Fruit fly (Drosophila melanogaster) whole organism, embryonic: ENCODE data around the gene CG14036.

Experiments
- BEAF-32 ChIP-seq: fragments of 200-800 bp; sonication (Bioruptor generic); optimal IDR thresholded peaks from 3 replicates; lab custom pipeline; 2017; ENCODE audit warnings: missing biosample characterization, missing genetic modification characterization, mild to moderate bottlenecking, moderate library complexity, missing genetic modification reagents
- Blimp-1 ChIP-seq: fragments of 200-800 bp; sonication (Bioruptor generic); optimal IDR thresholded peaks from 3 replicates; lab custom pipeline; 2018; ENCODE audit warnings: missing biosample characterization, missing genetic modification characterization, mild to moderate bottlenecking, moderate library complexity, missing genetic modification reagents
- C15 ChIP-seq: fragments of 200-800 bp; sonication (Bioruptor generic); IDR thresholded peaks from 3 replicates; pipeline ENCODE4 v1.3.6; 2022; ENCODE audit warnings: missing biosample characterization, missing genetic modification characterization
- CG10321 ChIP-seq: fragments of 200-800 bp; sonication (Bioruptor generic); IDR thresholded peaks from 2 replicates; pipeline ENCODE4 v1.3.6; 2022; ENCODE audit warnings: missing biosample characterization, missing genetic modification characterization
- CG10979 ChIP-seq: fragments of 200-800 bp; sonication (Bioruptor generic); optimal IDR thresholded peaks from 2 replicates; lab custom pipeline; 2018; ENCODE audit warnings: missing biosample characterization, mild to moderate bottlenecking, missing genetic modification characterization, moderate library complexity
- CG14965 ChIP-seq: fragments of 200-800 bp; sonication (Bioruptor generic); optimal IDR thresholded peaks from 2 replicates; lab custom pipeline; 2016; ENCODE audit warnings: missing biosample characterization, missing genetic modification characterization, borderline replicate concordance
- CG15073 ChIP-seq: fragments of 200-800 bp; sonication (Bioruptor generic); optimal IDR thresholded peaks from 2 replicates; lab custom pipeline; 2016; ENCODE audit warnings: missing biosample characterization, missing genetic modification characterization
- CG16863 ChIP-seq: fragments of 200-800 bp; sonication (Bioruptor generic); optimal IDR thresholded peaks from 3 replicates; lab custom pipeline; 2016; ENCODE audit warnings: missing biosample characterization, missing genetic modification characterization
- CG17328 ChIP-seq: fragments of 200-800 bp; sonication (Bioruptor generic); IDR thresholded peaks from 2 replicates; pipeline ENCODE4 v1.3.6; 2022; ENCODE audit warnings: missing biosample characterization, missing genetic modification characterization
- CG17912 ChIP-seq: fragments of 200-800 bp; sonication (Bioruptor generic); optimal IDR thresholded peaks from 2 replicates; lab custom pipeline; 2018; ENCODE audit warnings: missing biosample characterization, mild to moderate bottlenecking, missing genetic modification characterization
- CG18262 ChIP-seq: fragments of 200-800 bp; optimal IDR thresholded peaks from 3 replicates; lab custom pipeline; 2019; ENCODE audit warnings: missing biosample characterization, mild to moderate bottlenecking, missing genetic modification characterization, moderate library complexity
- CG2120 ChIP-seq: fragments of 200-800 bp; sonication (Bioruptor generic); optimal IDR thresholded peaks from 3 replicates; lab custom pipeline; 2016; ENCODE audit warnings: missing biosample characterization, missing genetic modification characterization
- CG30020 ChIP-seq: fragments of 200-800 bp; optimal IDR thresholded peaks from 2 replicates; lab custom pipeline; 2019; ENCODE audit warnings: missing biosample characterization, mild to moderate bottlenecking, missing genetic modification characterization, moderate library complexity
- CG3847 ChIP-seq: fragments of 200-800 bp; sonication (Bioruptor generic); IDR thresholded peaks from 2 replicates; pipeline ENCODE4 v1.3.6; 2022; ENCODE audit warnings: missing biosample characterization, missing genetic modification characterization
- CG6272 ChIP-seq: fragments of 200-800 bp; sonication (Bioruptor generic); IDR thresholded peaks from 2 replicates; pipeline ENCODE4 v1.3.6; 2022; ENCODE audit warnings: missing biosample characterization, missing genetic modification characterization
- CG7928 ChIP-seq: fragments of 200-800 bp; sonication (Bioruptor generic); optimal IDR thresholded peaks from 2 replicates; lab custom pipeline; 2017; ENCODE audit warnings: missing biosample characterization, mild to moderate bottlenecking, missing genetic modification characterization
- Dad ChIP-seq: fragments of 200-800 bp; sonication (Bioruptor generic); optimal IDR thresholded peaks from 3 replicates; lab custom pipeline; 2016; ENCODE audit warnings: missing biosample characterization, missing genetic modification characterization
- Dfd ChIP-seq, 2 experiments: fragments of >200 bp; optimal IDR thresholded peaks; 2 replicates each; lab custom pipeline; 2017; ENCODE audit warnings: missing biosample characterization in 2 of 2, missing genetic modification characterization in 2 of 2
- Doc2 ChIP-seq: fragments of 200-800 bp; sonication (Bioruptor generic); IDR thresholded peaks from 2 replicates; pipeline ENCODE4 v1.3.6; 2022; ENCODE audit warnings: missing biosample characterization, missing genetic modification characterization
- Dp ChIP-seq: fragments of 200-800 bp; sonication (Bioruptor generic); optimal IDR thresholded peaks from 2 replicates; lab custom pipeline; 2018; ENCODE audit warnings: missing biosample characterization, mild to moderate bottlenecking, missing genetic modification characterization, moderate library complexity
- Gsc ChIP-seq: fragments of 200-800 bp; sonication (Bioruptor generic); IDR thresholded peaks from 2 replicates; pipeline ENCODE4 v1.3.6; 2022; ENCODE audit warnings: missing biosample characterization, missing genetic modification characterization
- Gug ChIP-seq: fragments of 200-800 bp; sonication (Bioruptor generic); IDR thresholded peaks from 4 replicates; pipeline ENCODE4 v1.3.6; 2022; ENCODE audit warnings: missing biosample characterization, missing genetic modification characterization
- Max ChIP-seq: fragments of 200-800 bp; sonication (Bioruptor generic); optimal IDR thresholded peaks from 2 replicates; lab custom pipeline; 2016; ENCODE audit warnings: missing biosample characterization, mild to moderate bottlenecking, missing genetic modification characterization
- Poxn ChIP-seq: fragments of 200-800 bp; sonication (Bioruptor generic); IDR thresholded peaks from 2 replicates; pipeline ENCODE4 v1.3.6; 2022; ENCODE audit warnings: missing biosample characterization, missing genetic modification characterization
- Ravus ChIP-seq: fragments of 200-800 bp; sonication (Bioruptor generic); IDR thresholded peaks from 2 replicates; pipeline ENCODE4 v1.3.6; 2022; ENCODE audit warnings: missing biosample characterization, missing genetic modification characterization
- Spps ChIP-seq: fragments of 200-800 bp; sonication (Bioruptor generic); optimal IDR thresholded peaks from 2 replicates; lab custom pipeline; 2018; ENCODE audit warnings: missing biosample characterization, mild to moderate bottlenecking, missing genetic modification characterization
- Trl ChIP-seq, 3 experiments: fragments of >200 bp in 2 of 3; fragments of 200-800 bp in 1 of 3; sonication (Bioruptor generic) in 1 of 3; optimal IDR thresholded peaks; 2 replicates in 1 of 3; 3 replicates in 2 of 3; lab custom pipeline; 2016 to 2017; ENCODE audit warnings: missing biosample characterization in 1 of 3, missing genetic modification characterization in 1 of 3
- ato ChIP-seq: fragments of 200-800 bp; sonication (Bioruptor generic); IDR thresholded peaks from 2 replicates; pipeline ENCODE4 v1.3.6; 2022; ENCODE audit warnings: missing biosample characterization, missing genetic modification characterization; ENCODE audit not compliant: partially characterized antibody
- br ChIP-seq: fragments of >200 bp; optimal IDR thresholded peaks from 2 replicates; lab custom pipeline; 2017
- dmrt11E ChIP-seq: fragments of 200-800 bp; sonication (Bioruptor generic); optimal IDR thresholded peaks from 3 replicates; lab custom pipeline; 2018; ENCODE audit warnings: missing biosample characterization, mild to moderate bottlenecking, missing genetic modification characterization, moderate library complexity
- emc ChIP-seq: fragments of 200-800 bp; sonication (Bioruptor generic); optimal IDR thresholded peaks from 2 replicates; lab custom pipeline; 2016; ENCODE audit warnings: missing biosample characterization, missing genetic modification characterization
- eve ChIP-seq, 2 experiments: fragments of >200 bp; optimal IDR thresholded peaks; 2 replicates each; lab custom pipeline; 2017; ENCODE audit warnings: missing biosample characterization in 2 of 2, missing genetic modification characterization in 2 of 2
- ewg ChIP-seq: fragments of 200-800 bp; sonication (Bioruptor generic); optimal IDR thresholded peaks from 3 replicates; lab custom pipeline; 2017; ENCODE audit warnings: mild to moderate bottlenecking, missing biosample characterization, missing genetic modification reagents, missing genetic modification characterization
- exex ChIP-seq: fragments of 200-800 bp; sonication (Bioruptor generic); optimal IDR thresholded peaks from 4 replicates; lab custom pipeline; 2018; ENCODE audit warnings: missing biosample characterization, mild to moderate bottlenecking, missing genetic modification characterization, moderate library complexity
- gcm2 ChIP-seq: fragments of 200-800 bp; sonication (Bioruptor generic); optimal IDR thresholded peaks from 2 replicates; lab custom pipeline; 2016; ENCODE audit warnings: missing biosample characterization, missing genetic modification characterization
- grn ChIP-seq: fragments of 200-800 bp; sonication (Bioruptor generic); optimal IDR thresholded peaks from 3 replicates; lab custom pipeline; 2017; ENCODE audit warnings: missing biosample characterization, missing genetic modification characterization
- h ChIP-seq: fragments of >200 bp; optimal IDR thresholded peaks from 2 replicates; lab custom pipeline; 2017
- hb ChIP-seq: fragments of 200-800 bp; sonication (Bioruptor generic); IDR thresholded peaks from 3 replicates; pipeline ENCODE4 v1.3.6; 2022; ENCODE audit warnings: missing biosample characterization, missing genetic modification characterization; ENCODE audit not compliant: partially characterized antibody
- her ChIP-seq: fragments of 200-800 bp; sonication (Bioruptor generic); optimal IDR thresholded peaks from 2 replicates; lab custom pipeline; 2016; ENCODE audit warnings: missing biosample characterization, missing genetic modification characterization
- jumu ChIP-seq: fragments of 200-800 bp; sonication (Bioruptor generic); optimal IDR thresholded peaks from 3 replicates; lab custom pipeline; 2016; ENCODE audit warnings: missing biosample characterization, missing genetic modification characterization
- ken ChIP-seq: fragments of 200-800 bp; sonication (Bioruptor generic); IDR thresholded peaks from 3 replicates; pipeline ENCODE4 v1.3.6; 2022; ENCODE audit warnings: missing biosample characterization, missing genetic modification characterization
- maf-S ChIP-seq: fragments of 200-800 bp; sonication (Bioruptor generic); optimal IDR thresholded peaks from 2 replicates; lab custom pipeline; 2016; ENCODE audit warnings: missing biosample characterization, missing genetic modification characterization
- nau ChIP-seq: fragments of 200-800 bp; sonication (Bioruptor generic); optimal IDR thresholded peaks from 3 replicates; lab custom pipeline; 2017; ENCODE audit warnings: missing biosample characterization, mild to moderate bottlenecking, missing genetic modification characterization, missing genetic modification reagents
- oc ChIP-seq: fragments of 200-800 bp; sonication (Bioruptor generic); optimal IDR thresholded peaks from 2 replicates; lab custom pipeline; 2018; ENCODE audit warnings: missing biosample characterization, mild to moderate bottlenecking, missing genetic modification characterization, moderate library complexity
- peb ChIP-seq: fragments of 200-800 bp; sonication (Bioruptor generic); IDR thresholded peaks from 2 replicates; pipeline ENCODE4 v1.3.6; 2022; ENCODE audit warnings: missing biosample characterization, missing genetic modification characterization
- sc ChIP-seq, 3 experiments: fragments of >200 bp in 2 of 3; fragments of 200-800 bp in 1 of 3; sonication (Bioruptor generic) in 1 of 3; optimal IDR thresholded peaks; 2 replicates in 2 of 3; 3 replicates in 1 of 3; lab custom pipeline; 2017; ENCODE audit warnings: mild to moderate bottlenecking in 1 of 3, missing biosample characterization in 1 of 3, missing genetic modification characterization in 1 of 3, missing genetic modification reagents in 1 of 3
- schlank ChIP-seq: fragments of 200-800 bp; sonication (Bioruptor generic); optimal IDR thresholded peaks from 2 replicates; lab custom pipeline; 2018; ENCODE audit warnings: missing biosample characterization, mild to moderate bottlenecking, missing genetic modification characterization
- sens-2 ChIP-seq: fragments of 200-800 bp; sonication (Bioruptor generic); IDR thresholded peaks from 2 replicates; pipeline ENCODE4 v1.3.6; 2022; ENCODE audit warnings: missing biosample characterization, missing genetic modification characterization
- seq ChIP-seq: fragments of 200-800 bp; sonication (Bioruptor generic); IDR thresholded peaks from 2 replicates; pipeline ENCODE4 v1.3.6; 2022; ENCODE audit warnings: missing biosample characterization, missing genetic modification characterization
- sna ChIP-seq: fragments of 200-800 bp; sonication (Bioruptor generic); IDR thresholded peaks from 2 replicates; pipeline ENCODE4 v1.3.6; 2022; ENCODE audit warnings: missing biosample characterization, missing genetic modification characterization; ENCODE audit not compliant: partially characterized antibody
- usp ChIP-seq: fragments of >200 bp; optimal IDR thresholded peaks from 2 replicates; lab custom pipeline; 2017; ENCODE audit warnings: missing biosample characterization, missing genetic modification characterization

Gene CG14036

dm6 chr2L:5093772-5094350, 39.0 kb upstream of the CG14036 start, which contains the start of gene CG5828 (continued):
- TF ChIP-seq Doc2 (no peak), h (lab: Kevin White, UChicago) (no peak), eve (GFP tag; optimal IDR thresholded peaks at IDR 0.05; lab: Kevin White, UChicago) (no peak), nau (GFP tag; lab: Kevin White, UChicago) (no peak), her (no peak), ato (GFP tag; lab: Robert Waterston, UW) (0 out of 2 replicates have a peak, but pooled peaks have one; percentile 13), usp (GFP tag; lab: Kevin White, UChicago) (no peak), grn (GFP tag; lab: Kevin White, UChicago) (no peak), exex (tag; lab: Kevin White, UChicago) (no peak), peb (no peak), CG7928 (no peak), CG17328 (no peak), Poxn (GFP tag; lab: Robert Waterston, UW) (no peak), oc (tag; lab: Kevin White, UChicago) (no peak), sens-2 (GFP tag; lab: Robert Waterston, UW) (no peak), CG10321 (GFP tag; lab: Robert Waterston, UW) (no peak), hb (GFP tag; lab: Robert Waterston, UW) (peak; percentile 71; the same call in 2 of the 3 replicates), maf-S (no peak), Max (GFP tag; lab: Kevin White, UChicago) (no peak), CG6272 (no peak), BEAF-32 (peak; percentile 84), CG2120 (GFP tag; lab: Kevin White, UChicago) (no peak), emc (GFP tag; lab: Kevin White, UChicago) (no peak), CG10979 (tag; lab: Kevin White, UChicago) (no peak), CG15073 (GFP tag; lab: Kevin White, UChicago) (no peak), Blimp-1 (no peak), gcm2 (no peak), Dad (GFP tag; lab: Kevin White, UChicago) (no peak), Spps (tag; lab: Kevin White, UChicago) (no peak), CG16863 (GFP tag; lab: Kevin White, UChicago) (no peak), br (lab: Kevin White, UChicago) (no peak), C15 (no peak), CG14965 (no peak), Trl (optimal IDR thresholded peaks at IDR 0.05; lab: Kevin White, UChicago) (no peak), Trl (GFP tag; optimal IDR thresholded peaks at IDR 0.05; lab: Kevin White, UChicago) (no peak), sc (optimal IDR thresholded peaks at IDR 0.05; lab: Kevin White, UChicago) (no peak), sc (GFP tag; optimal IDR thresholded peaks at IDR 0.05; lab: Kevin White, UChicago) (no peak), ewg (GFP tag; lab: Kevin White, UChicago) (no peak), Gug (GFP tag; lab: Robert Waterston, UW) (no peak), Dfd (GFP tag; optimal IDR thresholded peaks at IDR 0.05; lab: Kevin White, UChicago) (no peak), jumu (no peak), CG17912 (GFP tag; lab: Kevin White, UChicago) (no peak), Gsc (no peak), CG3847 (GFP tag; lab: Robert Waterston, UW) (no peak), ken (GFP tag; lab: Robert Waterston, UW) (no peak), CG18262 (tag; lab: Kevin White, UChicago) (no peak), CG30020 (no peak), seq (GFP tag; lab: Robert Waterston, UW) (no peak), dmrt11E (tag; lab: Kevin White, UChicago) (no peak), Ravus (no peak), Dp (GFP tag; lab: Kevin White, UChicago) (peak; percentile 52), schlank (no peak), sna (GFP tag; lab: Robert Waterston, UW) (peak; percentile 55)
